Fruit fly (Drosophila melanogaster): Measurements from ENCODE around the gene Bdbt.

Gene Bdbt

dm6 chr3R:21127352-21127985 is 8.8 kb upstream of the Bdbt start, which contains the start of the genes slmb and CG5793 (continued):
- TF ChIP-seq sob (GFP tag; IDR thresholded peaks at IDR 0.05), result peak; percentile 67
- TF ChIP-seq pnt (GFP tag; optimal IDR thresholded peaks at IDR 0.05), result peak; percentile 12
- no peak for TF ChIP-seq Blimp-1 (GFP tag; optimal IDR thresholded peaks at IDR 0.05)
- TF ChIP-seq ci (GFP tag; IDR thresholded peaks at IDR 0.05), result peak; percentile 56; the same call in 1 of the 3 replicates
- TF ChIP-seq Kr (GFP tag; optimal IDR thresholded peaks at IDR 0.05), result no peak
- no peak for TF ChIP-seq dimm (GFP tag; IDR thresholded peaks at IDR 0.05)
- TF ChIP-seq CG30020 (tag; optimal IDR thresholded peaks at IDR 0.05), result peak; percentile 50
- TF ChIP-seq unpg (GFP tag; optimal IDR thresholded peaks at IDR 0.05), result peak; percentile 33
- peak; percentile 52 for TF ChIP-seq Dp (GFP tag; optimal IDR thresholded peaks at IDR 0.05)
- no peak for TF ChIP-seq B-H1 (GFP tag; IDR thresholded peaks at IDR 0.05)
- no peak; the same call in 1 of the 2 replicates for TF ChIP-seq rib (GFP tag; IDR thresholded peaks at IDR 0.05)
- TF ChIP-seq CG33213 (GFP tag; optimal IDR thresholded peaks at IDR 0.05), result peak; percentile 48
- peak; percentile 36 for TF ChIP-seq dmrt11E (tag; optimal IDR thresholded peaks at IDR 0.05)
- peak; percentile 49 for TF ChIP-seq CG9727 (GFP tag; optimal IDR thresholded peaks at IDR 0.05)
- TF ChIP-seq lov (optimal IDR thresholded peaks at IDR 0.05), result no peak
- no peak for TF ChIP-seq lov (GFP tag; IDR thresholded peaks at IDR 0.05)
- TF ChIP-seq aop (GFP tag; IDR thresholded peaks at IDR 0.05), result no peak
- TF ChIP-seq CkIIα-i1 (GFP tag; IDR thresholded peaks at IDR 0.05), result no peak
- TF ChIP-seq CG14710 (tag; optimal IDR thresholded peaks at IDR 0.05), result peak; percentile 66
- no peak for TF ChIP-seq corto (GFP tag; optimal IDR thresholded peaks at IDR 0.05)
- no peak for TF ChIP-seq tio (GFP tag; optimal IDR thresholded peaks at IDR 0.05)
- TF ChIP-seq Oaz (GFP tag; IDR thresholded peaks at IDR 0.05), result no peak
- no peak for TF ChIP-seq oc (tag; optimal IDR thresholded peaks at IDR 0.05)
- TF ChIP-seq CG11560 (tag; IDR thresholded peaks at IDR 0.05), result no peak
- no peak for TF ChIP-seq CG4707 (GFP tag; optimal IDR thresholded peaks at IDR 0.05)
- TF ChIP-seq Drgx (GFP tag; IDR thresholded peaks at IDR 0.05), result no peak
- no peak for TF ChIP-seq CG7987 (GFP tag; optimal IDR thresholded peaks at IDR 0.05)
- no peak for TF ChIP-seq gce (GFP tag; IDR thresholded peaks at IDR 0.05)
- TF ChIP-seq CG8359 (GFP tag; optimal IDR thresholded peaks at IDR 0.05; ENCODE audit: borderline replicate concordance), result no peak
- peak; percentile 30 for TF ChIP-seq CG13424 (tag; optimal IDR thresholded peaks at IDR 0.05)
- TF ChIP-seq D19B (GFP tag; optimal IDR thresholded peaks at IDR 0.05), result no peak
- TF ChIP-seq da (GFP tag; optimal IDR thresholded peaks at IDR 0.05), result no peak
- TF ChIP-seq CG1529 (GFP tag; optimal IDR thresholded peaks at IDR 0.05), result no peak
- TF ChIP-seq CG32772 (GFP tag; IDR thresholded peaks at IDR 0.05), result no peak
- TF ChIP-seq CG1647 (GFP tag; optimal IDR thresholded peaks at IDR 0.05), result no peak
- TF ChIP-seq Stat92E (GFP tag; optimal IDR thresholded peaks at IDR 0.05), result no peak
- no peak for TF ChIP-seq CG2199 (GFP tag; IDR thresholded peaks at IDR 0.05)
- peak; percentile 60 for TF ChIP-seq slbo (GFP tag; IDR thresholded peaks at IDR 0.05)
- TF ChIP-seq CG2712 (tag; optimal IDR thresholded peaks at IDR 0.05), result peak; percentile 28
- TF ChIP-seq her (GFP tag; optimal IDR thresholded peaks at IDR 0.05), result peak; percentile 91
- TF ChIP-seq CG6654 (GFP tag; optimal IDR thresholded peaks at IDR 0.05), result no peak
- TF ChIP-seq vnd (GFP tag; IDR thresholded peaks at IDR 0.05; ENCODE audit: partially characterized antibody), result 0 out of 3 replicates have a peak, but pooled peaks have one; percentile 53
- TF ChIP-seq salm (tag; optimal IDR thresholded peaks at IDR 0.05), result peak; percentile 42
- TF ChIP-seq ind (GFP tag; optimal IDR thresholded peaks at IDR 0.05), result peak; percentile 48
- TF ChIP-seq ap (GFP tag; IDR thresholded peaks at IDR 0.05), result no peak
- TF ChIP-seq HLH3B (GFP tag; IDR thresholded peaks at IDR 0.05), result peak; percentile 42
- TF ChIP-seq seq (GFP tag; IDR thresholded peaks at IDR 0.05), result no peak
- peak; percentile 35 for TF ChIP-seq CG9876 (GFP tag; optimal IDR thresholded peaks at IDR 0.05)
- TF ChIP-seq h (optimal IDR thresholded peaks at IDR 0.05), result no peak
- no peak for TF ChIP-seq Gsc (GFP tag; IDR thresholded peaks at IDR 0.05)
- TF ChIP-seq jigr1 (GFP tag; IDR thresholded peaks at IDR 0.05), result no peak
- no peak for TF ChIP-seq CG15011 (GFP tag; optimal IDR thresholded peaks at IDR 0.05)
